Fruit fly (Drosophila melanogaster): ENCODE data around the gene CG13689.

CG13689 gene

DNA sequence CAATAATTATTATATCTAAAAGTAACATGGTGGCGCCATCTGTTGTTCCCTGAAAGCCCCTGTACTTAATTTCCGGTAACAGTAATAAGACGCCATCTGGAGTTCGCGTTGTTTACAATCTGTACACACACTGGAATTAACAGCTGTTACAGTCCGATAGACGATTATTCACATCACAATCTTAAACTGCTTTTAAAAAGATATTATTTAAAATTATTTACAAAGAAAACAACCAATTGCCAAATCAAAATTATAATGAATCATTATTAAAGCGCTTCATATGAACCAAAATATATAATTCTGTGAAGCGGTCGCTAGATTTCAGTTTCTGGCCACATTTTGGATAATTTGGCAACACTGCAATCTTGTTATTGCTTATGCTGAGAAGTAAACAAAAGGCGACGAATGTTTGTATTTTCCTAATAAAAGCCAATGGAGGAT, at the start of gene CG13689:
Gene CG13689, plus strand, starts transcription at position 375 of the 441 bp plus-strand sequence.
- TF ChIP-seq lola (GFP tag; optimal IDR thresholded peaks at IDR 0.05) (no peak), rgr (GFP tag; optimal IDR thresholded peaks at IDR 0.05) (peak; percentile 53), Hr83 (GFP tag; optimal IDR thresholded peaks at IDR 0.05; ENCODE audit: poor library complexity, severe bottlenecking) (peak; percentile 15), OdsH (GFP tag; optimal IDR thresholded peaks at IDR 0.05) (peak; percentile 51), sv (GFP tag; optimal IDR thresholded peaks at IDR 0.05) (peak; percentile 42), Myc (optimal IDR thresholded peaks at IDR 0.05) (no peak), ey (GFP tag; optimal IDR thresholded peaks at IDR 0.05) (peak; percentile 12), br (GFP tag; optimal IDR thresholded peaks at IDR 0.05) (peak; percentile 6), Hr78 (GFP tag; optimal IDR thresholded peaks at IDR 0.05) (no peak), dsf (GFP tag; optimal IDR thresholded peaks at IDR 0.05; ENCODE audit: borderline replicate concordance) (peak; percentile 38), woc (GFP tag; optimal IDR thresholded peaks at IDR 0.05) (no peak), Abd-B (GFP tag; optimal IDR thresholded peaks at IDR 0.05) (no peak), h (GFP tag; optimal IDR thresholded peaks at IDR 0.05) (peak; percentile 33), tai (GFP tag; optimal IDR thresholded peaks at IDR 0.05) (peak; percentile 76), brk (GFP tag; optimal IDR thresholded peaks at IDR 0.05) (peak; percentile 77), Rel (GFP tag; optimal IDR thresholded peaks at IDR 0.05) (no peak), Rel (tag; optimal IDR thresholded peaks at IDR 0.05) (no peak), Hnf4 (GFP tag; optimal IDR thresholded peaks at IDR 0.05) (peak; percentile 68), jim (GFP tag; optimal IDR thresholded peaks at IDR 0.05) (no peak), psq (GFP tag; optimal IDR thresholded peaks at IDR 0.05) (peak; percentile 34), GATAd (GFP tag; optimal IDR thresholded peaks at IDR 0.05) (peak; percentile 27), foxo (GFP tag; optimal IDR thresholded peaks at IDR 0.05) (peak in 1 of 2 experiments; percentile 59), usp (GFP tag; optimal IDR thresholded peaks at IDR 0.05) (no peak), Dfd (GFP tag; optimal IDR thresholded peaks at IDR 0.05) (no peak), HLH106 (tag; optimal IDR thresholded peaks at IDR 0.05) (peak; percentile 54), fru (GFP tag; optimal IDR thresholded peaks at IDR 0.05) (peak; percentile 45), dmrt93B (GFP tag; optimal IDR thresholded peaks at IDR 0.05) (peak; percentile 25), Jra (GFP tag; optimal IDR thresholded peaks at IDR 0.05) (peak; percentile 38), pan (optimal IDR thresholded peaks at IDR 0.05) (no peak), CG9705 (GFP tag; optimal IDR thresholded peaks at IDR 0.05) (peak; percentile 17)

- TF ChIP-seq tai (GFP tag; optimal IDR thresholded peaks at IDR 0.05): no peak
- TF ChIP-seq Rel (GFP tag; optimal IDR thresholded peaks at IDR 0.05): no peak
- TF ChIP-seq Rel (tag; optimal IDR thresholded peaks at IDR 0.05): peak; percentile 58
- peak; percentile 71 for TF ChIP-seq woc (GFP tag; optimal IDR thresholded peaks at IDR 0.05)
- no peak for TF ChIP-seq dsf (GFP tag; optimal IDR thresholded peaks at IDR 0.05; ENCODE audit: borderline replicate concordance)
- TF ChIP-seq h (GFP tag; optimal IDR thresholded peaks at IDR 0.05): no peak
- peak; percentile 96 for TF ChIP-seq Myc (optimal IDR thresholded peaks at IDR 0.05)
- no peak for TF ChIP-seq Abd-B (GFP tag; optimal IDR thresholded peaks at IDR 0.05)
- TF ChIP-seq N (GFP tag; optimal IDR thresholded peaks at IDR 0.05): peak; percentile 8
- peak; percentile 1 for TF ChIP-seq HLH106 (tag; optimal IDR thresholded peaks at IDR 0.05)
- peak; percentile 14 for TF ChIP-seq Dif (GFP tag; optimal IDR thresholded peaks at IDR 0.05; ENCODE audit: partially characterized antibody)
- peak; percentile 8 for TF ChIP-seq OdsH (GFP tag; optimal IDR thresholded peaks at IDR 0.05)
- TF ChIP-seq Mio (GFP tag; optimal IDR thresholded peaks at IDR 0.05): no peak
- TF ChIP-seq Hr83 (GFP tag; optimal IDR thresholded peaks at IDR 0.05; ENCODE audit: poor library complexity, severe bottlenecking): peak; percentile 6
These were observed 43.3 kb upstream of the CG13689 start, which contains the start of gene Tspo for dm6 chr2L:559311-559710. Tspo (plus strand) TSS chr2L:559612.

DNA sequence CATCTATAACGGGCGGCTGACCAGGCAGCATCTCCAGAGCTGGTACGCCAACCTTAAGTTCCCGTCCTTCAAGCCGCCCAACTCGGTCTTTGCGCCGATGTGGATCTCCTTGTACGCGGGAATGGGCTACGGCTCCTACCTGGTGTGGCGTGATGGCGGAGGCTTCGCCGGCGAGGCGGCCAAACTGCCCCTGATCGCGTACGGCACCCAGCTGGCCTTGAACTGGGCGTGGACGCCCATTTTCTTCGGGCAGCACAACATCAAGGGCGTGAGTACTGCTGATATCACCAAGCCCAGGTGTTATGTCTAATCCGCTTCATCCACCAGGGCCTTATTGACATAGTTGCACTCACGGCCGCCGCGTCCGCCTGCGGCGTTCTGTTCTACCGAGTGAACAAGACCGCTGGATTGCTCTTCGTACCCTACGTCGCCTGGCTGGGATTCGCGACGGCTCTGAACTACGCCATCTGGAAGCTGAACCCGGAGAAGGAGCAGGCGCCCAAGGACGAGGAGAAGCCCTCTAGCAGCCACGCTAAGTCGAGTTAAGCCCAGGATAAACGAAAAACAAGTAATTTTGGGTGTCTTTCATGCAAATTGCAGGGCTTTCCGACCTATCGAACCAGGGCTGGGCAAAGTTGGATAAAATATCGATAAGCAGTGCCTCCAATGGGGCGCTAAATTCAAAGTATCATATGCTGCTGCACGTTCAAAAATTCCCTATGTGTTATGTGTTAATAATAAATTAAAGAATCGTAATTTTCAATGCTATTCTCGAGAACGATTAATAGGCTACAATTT, 42.6 kb upstream of the CG13689 start, which contains the start of gene rempA:
Gene rempA, minus strand, starts transcription at position 541 of the 798 bp plus-strand sequence.
- TF ChIP-seq pan (optimal IDR thresholded peaks at IDR 0.05): no peak

- TF ChIP-seq Myc (optimal IDR thresholded peaks at IDR 0.05): no peak
- no peak for TF ChIP-seq lola (GFP tag; optimal IDR thresholded peaks at IDR 0.05)
These were observed 39.3 kb upstream of the CG13689 start for dm6 chr2L:563314-563713.
